Worm (Caenorhabditis elegans) whole organism, L4 larva: ENCODE results near the gene shpk-1.

ENCODE experiments used
- D1046.2 ChIP-seq: fragments of 200-800 bp; sonication (Bioruptor generic); IDR thresholded peaks from 2 replicates; pipeline ENCODE4 v1.3.6; 2022; ENCODE audit warnings: missing genetic modification characterization, missing compliant biosample characterization
- F26F4.8 ChIP-seq: fragments of 200-800 bp; sonication (Bioruptor generic); conservative IDR thresholded peaks from 2 replicates; pipeline ENCODE4 v1.3.6; 2022; ENCODE audit warnings: missing genetic modification characterization, missing compliant biosample characterization
- F49E8.2 ChIP-seq: sonication (generic microtip); optimal IDR thresholded peaks from 2 replicates; lab custom pipeline; 2016; ENCODE audit warnings: missing compliant biosample characterization, mild to moderate bottlenecking, missing genetic modification characterization, borderline replicate concordance
- T20F7.1 ChIP-seq: fragments of 200-800 bp; sonication (Bioruptor generic); optimal IDR thresholded peaks from 2 replicates; lab custom pipeline; 2018; ENCODE audit warnings: mild to moderate bottlenecking, missing genetic modification characterization, missing compliant biosample characterization
- Y105C5A.15 ChIP-seq: fragments of 200-800 bp; sonication (Bioruptor generic); IDR thresholded peaks from 2 replicates; pipeline ENCODE4 v1.3.6; 2022; ENCODE audit warnings: missing genetic modification characterization, missing compliant biosample characterization
- aly-2 ChIP-seq: sonication (generic microtip); optimal IDR thresholded peaks from 2 replicates; lab custom pipeline; 2018; ENCODE audit warnings: missing biosample characterization, missing genetic modification characterization
- ama-1 ChIP-seq: fragments of 150-350 bp; optimal IDR thresholded peaks from 2 replicates; lab custom pipeline; 2014; ENCODE audit warnings: inconsistent platforms, mixed read lengths
- arid-1 ChIP-seq: fragments of 200-800 bp; sonication (Bioruptor generic); conservative IDR thresholded peaks from 2 replicates; pipeline ENCODE4 v1.3.6; 2022; ENCODE audit warnings: missing genetic modification reagents, missing genetic modification characterization, missing compliant biosample characterization
- attf-4 ChIP-seq: sonication (generic microtip); optimal IDR thresholded peaks from 3 replicates; lab custom pipeline; 2017; ENCODE audit warnings: missing biosample characterization, missing genetic modification characterization
- ceh-44 ChIP-seq: fragments of 200-800 bp; sonication (Bioruptor generic); IDR thresholded peaks from 2 replicates; pipeline ENCODE4 v1.3.6; 2022; ENCODE audit warnings: missing genetic modification reagents, missing genetic modification characterization, missing compliant biosample characterization
- ceh-82 ChIP-seq: sonication (generic microtip); optimal IDR thresholded peaks from 2 replicates; lab custom pipeline; 2017; ENCODE audit warnings: missing biosample characterization, missing genetic modification characterization
- cey-2 ChIP-seq: sonication (generic microtip); optimal IDR thresholded peaks from 3 replicates; lab custom pipeline; 2017; ENCODE audit warnings: missing genetic modification characterization, mild to moderate bottlenecking, missing compliant biosample characterization, antibody characterized with exemption, borderline replicate concordance; ENCODE audit not compliant: insufficient read depth
- daf-16 ChIP-seq, 3 experiments: sonication (generic microtip); optimal IDR thresholded peaks; 2 replicates each; lab custom pipeline; 2016 to 2017; ENCODE audit warnings: missing genetic modification characterization in 3 of 3, missing genetic modification reagents in 3 of 3, mild to moderate bottlenecking in 2 of 3, missing compliant biosample characterization in 2 of 3, missing biosample characterization in 1 of 3, moderate library complexity in 1 of 3
- daf-8 ChIP-seq: fragments of 200-800 bp; sonication (Bioruptor generic); IDR thresholded peaks from 2 replicates; pipeline ENCODE4 v1.3.6; 2022; ENCODE audit warnings: missing genetic modification characterization, missing compliant biosample characterization
- dmd-9 ChIP-seq: fragments of 200-800 bp; sonication (Bioruptor generic); IDR thresholded peaks from 2 replicates; pipeline ENCODE4 v1.3.6; 2022; ENCODE audit warnings: missing genetic modification reagents, missing genetic modification characterization, missing compliant biosample characterization
- dpl-1 ChIP-seq: fragments of 150-350 bp; optimal IDR thresholded peaks from 2 replicates; lab custom pipeline; 2014; ENCODE audit warnings: missing biosample characterization, missing genetic modification reagents, missing genetic modification characterization
- duxl-1 ChIP-seq: sonication (generic microtip); optimal IDR thresholded peaks from 2 replicates; lab custom pipeline; 2016; ENCODE audit warnings: mild to moderate bottlenecking, missing genetic modification characterization, moderate library complexity, missing compliant biosample characterization; ENCODE audit not compliant: poor library complexity
- dve-1 ChIP-seq: sonication (generic microtip); optimal IDR thresholded peaks from 2 replicates; lab custom pipeline; 2017; ENCODE audit warnings: antibody characterized with exemption, mild to moderate bottlenecking, missing genetic modification characterization, missing compliant biosample characterization; ENCODE audit not compliant: insufficient read depth
- fkh-10 ChIP-seq: fragments of 150-350 bp; optimal IDR thresholded peaks from 2 replicates; lab custom pipeline; 2014; ENCODE audit warnings: missing biosample characterization, missing genetic modification reagents, missing genetic modification characterization
- gei-8 ChIP-seq: fragments of 200-800 bp; sonication (Bioruptor generic); optimal IDR thresholded peaks from 2 replicates; lab custom pipeline; 2018; ENCODE audit warnings: mild to moderate bottlenecking, missing genetic modification characterization, missing compliant biosample characterization
- hif-1 ChIP-seq, 2 experiments: sonication (generic microtip); optimal IDR thresholded peaks; 2 replicates each; lab custom pipeline; 2016 to 2017; ENCODE audit warnings: missing compliant biosample characterization in 2 of 2, missing genetic modification characterization in 2 of 2, missing genetic modification reagents in 2 of 2, missing genotype in 2 of 2, mild to moderate bottlenecking in 1 of 2
- hlh-11 ChIP-seq: fragments of 200-800 bp; sonication (Bioruptor generic); optimal IDR thresholded peaks from 2 replicates; lab custom pipeline; 2018; ENCODE audit warnings: mild to moderate bottlenecking, missing genetic modification characterization, missing compliant biosample characterization
- hlh-30 ChIP-seq: sonication (generic microtip); optimal IDR thresholded peaks from 2 replicates; lab custom pipeline; 2017; ENCODE audit warnings: antibody characterized with exemption, mild to moderate bottlenecking, missing genetic modification characterization, missing compliant biosample characterization; ENCODE audit not compliant: insufficient read depth
- hmg-1.1 ChIP-seq: fragments of 200-800 bp; sonication (Bioruptor generic); IDR thresholded peaks from 2 replicates; pipeline ENCODE4 v1.3.6; 2022; ENCODE audit warnings: missing genetic modification reagents, missing genetic modification characterization, missing compliant biosample characterization
- lin-1 ChIP-seq: fragments of 200-800 bp; sonication (Bioruptor generic); IDR thresholded peaks from 2 replicates; pipeline ENCODE4 v1.3.6; 2022; ENCODE audit warnings: missing genetic modification reagents, missing genetic modification characterization, missing compliant biosample characterization
- lin-29 ChIP-seq: fragments of 200-800 bp; sonication (Bioruptor generic); IDR thresholded peaks from 2 replicates; pipeline ENCODE4 v1.3.6; 2022; ENCODE audit warnings: missing genetic modification reagents, missing genetic modification characterization, missing compliant biosample characterization
- lin-38 ChIP-seq: fragments of 200-800 bp; sonication (Bioruptor generic); IDR thresholded peaks from 2 replicates; pipeline ENCODE4 v1.3.6; 2022; ENCODE audit warnings: missing genetic modification reagents, missing genetic modification characterization, missing compliant biosample characterization
- madf-5 ChIP-seq, 2 experiments: fragments of 200-800 bp; sonication (Bioruptor generic); IDR thresholded peaks; 2 replicates each; pipeline ENCODE4 v1.3.6; 2022; ENCODE audit warnings: missing compliant biosample characterization in 2 of 2, missing genetic modification characterization in 2 of 2
- madf-9 ChIP-seq: fragments of 200-800 bp; sonication (Bioruptor generic); conservative IDR thresholded peaks from 2 replicates; pipeline ENCODE4 v1.3.6; 2022; ENCODE audit warnings: missing genetic modification reagents, missing genetic modification characterization, missing compliant biosample characterization
- mep-1 ChIP-seq: fragments of 150-350 bp; sonication (generic microtip); optimal IDR thresholded peaks from 3 replicates; lab custom pipeline; 2014; ENCODE audit warnings: missing biosample characterization, missing genetic modification characterization
- mes-2 ChIP-seq: sonication (generic microtip); optimal IDR thresholded peaks from 2 replicates; lab custom pipeline; 2016; ENCODE audit warnings: missing genotype, mild to moderate bottlenecking, missing genetic modification characterization, missing compliant biosample characterization; ENCODE audit not compliant: poor library complexity, severe bottlenecking
- mxl-3 ChIP-seq: fragments of 200-800 bp; sonication (Bioruptor generic); optimal IDR thresholded peaks from 2 replicates; lab custom pipeline; 2018; ENCODE audit warnings: mild to moderate bottlenecking, missing genetic modification characterization, missing compliant biosample characterization
- nhr-42 ChIP-seq: fragments of 200-800 bp; sonication (Bioruptor generic); IDR thresholded peaks from 2 replicates; pipeline ENCODE4 v1.3.6; 2022; ENCODE audit warnings: missing genetic modification characterization, missing compliant biosample characterization
- nhr-76 ChIP-seq: fragments of 150-350 bp; optimal IDR thresholded peaks from 2 replicates; lab custom pipeline; 2014; ENCODE audit warnings: missing biosample characterization, missing genetic modification characterization
- saeg-2 ChIP-seq: fragments of 200-800 bp; sonication (Bioruptor generic); IDR thresholded peaks from 2 replicates; pipeline ENCODE4 v1.3.6; 2022; ENCODE audit warnings: missing genetic modification reagents, missing genetic modification characterization, missing compliant biosample characterization
- sdz-12 ChIP-seq: fragments of 200-800 bp; sonication (Bioruptor generic); optimal IDR thresholded peaks from 2 replicates; lab custom pipeline; 2018; ENCODE audit warnings: mild to moderate bottlenecking, missing genetic modification characterization, missing compliant biosample characterization
- set-16 ChIP-seq: fragments of 200-800 bp; sonication (Bioruptor generic); IDR thresholded peaks from 2 replicates; pipeline ENCODE4 v1.3.6; 2022; ENCODE audit warnings: missing genetic modification reagents, missing genetic modification characterization, missing compliant biosample characterization
- spr-1 ChIP-seq: sonication (generic microtip); optimal IDR thresholded peaks from 2 replicates; lab custom pipeline; 2016; ENCODE audit warnings: mild to moderate bottlenecking, missing genetic modification characterization, missing compliant biosample characterization
- unc-130 ChIP-seq: sonication (generic microtip); optimal IDR thresholded peaks from 2 replicates; lab custom pipeline; 2016; ENCODE audit warnings: missing genetic modification reagents, missing genetic modification characterization, missing compliant biosample characterization
- unc-62 ChIP-seq, 3 experiments: fragments of 150-350 bp in 1 of 3; sonication (generic microtip); optimal IDR thresholded peaks in 2 of 3; peaks in 1 of 3; 1 replicate in 1 of 3; 2 replicates in 2 of 3; lab custom pipeline; 2014 to 2017; ENCODE audit warnings: missing biosample characterization in 3 of 3, missing genetic modification characterization in 3 of 3, missing genetic modification reagents in 3 of 3, missing genotype in 1 of 3
- ztf-11 ChIP-seq: fragments of 150-350 bp; optimal IDR thresholded peaks from 2 replicates; lab custom pipeline; 2014; ENCODE audit warnings: missing biosample characterization, missing genetic modification characterization

Gene shpk-1

ce11 chrIII:13616793-13617192 lies 9.0 kb downstream of the shpk-1 start, which contains the start of gene T12D8.9:
Gene T12D8.9, plus strand, starts transcription at chrIII:13617104.
- no peak for TF ChIP-seq aly-2 (tag; lab: Kevin White, UChicago)
- TF ChIP-seq unc-62 (GFP tag; optimal IDR thresholded peaks at IDR 0.05 in 1 of 2; lab: Kevin White, UChicago) = peak in 1 of 2 experiments; percentile 78
- no peak for TF ChIP-seq unc-62 (tag; optimal IDR thresholded peaks at IDR 0.05; lab: Kevin White, UChicago)
- 0 out of 2 replicates have a peak, but pooled peaks have one; percentile 5 for TF ChIP-seq arid-1 (GFP tag; lab: Robert Waterston, UW)
- TF ChIP-seq daf-16 (GFP tag; optimal IDR thresholded peaks at IDR 0.05; lab: Kevin White, UChicago) = peak in 1 of 2 experiments; percentile 17
- TF ChIP-seq daf-16 (tag; optimal IDR thresholded peaks at IDR 0.05; lab: Kevin White, UChicago) = no peak
- peak; percentile 42 for TF ChIP-seq hlh-11

ce11 chrIII:13621012-13621411 lies 13.2 kb downstream of the shpk-1 start:
- TF ChIP-seq daf-16 (GFP tag; optimal IDR thresholded peaks at IDR 0.05; lab: Kevin White, UChicago) (peak in 1 of 2 experiments; percentile 4), daf-16 (tag; optimal IDR thresholded peaks at IDR 0.05; lab: Kevin White, UChicago) (no peak), arid-1 (GFP tag; lab: Robert Waterston, UW) (no peak), madf-5 (GFP tag; IDR thresholded peaks at IDR 0.05; lab: Robert Waterston, UW) (0 out of 4 replicates have a peak, but pooled peaks of 1 of the 2 experiments have one; percentile 56), gei-8 (no peak), mxl-3 (no peak), unc-130 (GFP tag; lab: Kevin White, UChicago) (no peak), dve-1 (no peak), unc-62 (GFP tag; optimal IDR thresholded peaks at IDR 0.05 in 1 of 2; lab: Kevin White, UChicago) (peak in 1 of 2 experiments; percentile 68), unc-62 (tag; optimal IDR thresholded peaks at IDR 0.05; lab: Kevin White, UChicago) (no peak), F49E8.2 (tag; lab: Kevin White, UChicago) (no peak), mep-1 (tag; lab: Kevin White, UChicago) (no peak), lin-1 (no peak), saeg-2 (GFP tag; lab: Robert Waterston, UW) (no peak), D1046.2 (GFP tag; lab: Robert Waterston, UW) (no peak)

- no peak for TF ChIP-seq nhr-42 (GFP tag; lab: Robert Waterston, UW)
- TF ChIP-seq set-16 (GFP tag; lab: Robert Waterston, UW) = peak; percentile 84
- TF ChIP-seq, all 104 proteins: peak for 1
Observed at ce11 chrIII:13621717-13622116, 13.9 kb downstream of the shpk-1 start.

- TF ChIP-seq hlh-11 (peak; percentile 13), ama-1 (peak; percentile 9), madf-9 (no peak), cey-2 (tag; lab: Kevin White, UChicago) (no peak), hmg-1.1 (peak; percentile 28; the same call in 1 of the 2 replicates), ceh-82 (tag; lab: Kevin White, UChicago) (no peak), fkh-10 (GFP tag; lab: Kevin White, UChicago) (no peak), unc-130 (GFP tag; lab: Kevin White, UChicago) (peak; percentile 7), dve-1 (peak; percentile 51), aly-2 (tag; lab: Kevin White, UChicago) (no peak), nhr-76 (tag; lab: Kevin White, UChicago) (no peak), F26F4.8 (GFP tag; lab: Robert Waterston, UW) (no peak), hlh-30 (tag; lab: Kevin White, UChicago) (peak; percentile 80), attf-4 (tag; lab: Kevin White, UChicago) (no peak), T20F7.1 (GFP tag; lab: Kevin White, UChicago) (no peak), daf-16 (GFP tag; optimal IDR thresholded peaks at IDR 0.05; lab: Kevin White, UChicago) (no peak), daf-16 (tag; optimal IDR thresholded peaks at IDR 0.05; lab: Kevin White, UChicago) (peak; percentile 71), mes-2 (tag; lab: Kevin White, UChicago) (peak; percentile 50), duxl-1 (no peak), hif-1 (tag; optimal IDR thresholded peaks at IDR 0.05; lab: Kevin White, UChicago) (peak in 1 of 2 experiments; percentile 12), dpl-1 (GFP tag; lab: Kevin White, UChicago) (peak; percentile 75), lin-38 (GFP tag; lab: Robert Waterston, UW) (peak; percentile 63), daf-8 (GFP tag; lab: Robert Waterston, UW) (no peak), ztf-11 (tag; lab: Kevin White, UChicago) (no peak), ceh-44 (GFP tag; lab: Robert Waterston, UW) (no peak), dmd-9 (GFP tag; lab: Robert Waterston, UW) (peak; percentile 53; the same call in 1 of the 2 replicates), sdz-12 (GFP tag; lab: Kevin White, UChicago) (no peak), Y105C5A.15 (GFP tag; lab: Robert Waterston, UW) (no peak), lin-29 (GFP tag; lab: Robert Waterston, UW) (no peak), spr-1 (tag; lab: Kevin White, UChicago) (no peak)
Observed at ce11 chrIII:13622268-13622667, 14.4 kb downstream of the shpk-1 start, which contains the start of gene hip-1. Gene hip-1, minus strand, starts transcription at chrIII:13622492.
